Fruit fly (Drosophila melanogaster): ENCODE data around the gene mgl.

The mgl gene

DNA sequence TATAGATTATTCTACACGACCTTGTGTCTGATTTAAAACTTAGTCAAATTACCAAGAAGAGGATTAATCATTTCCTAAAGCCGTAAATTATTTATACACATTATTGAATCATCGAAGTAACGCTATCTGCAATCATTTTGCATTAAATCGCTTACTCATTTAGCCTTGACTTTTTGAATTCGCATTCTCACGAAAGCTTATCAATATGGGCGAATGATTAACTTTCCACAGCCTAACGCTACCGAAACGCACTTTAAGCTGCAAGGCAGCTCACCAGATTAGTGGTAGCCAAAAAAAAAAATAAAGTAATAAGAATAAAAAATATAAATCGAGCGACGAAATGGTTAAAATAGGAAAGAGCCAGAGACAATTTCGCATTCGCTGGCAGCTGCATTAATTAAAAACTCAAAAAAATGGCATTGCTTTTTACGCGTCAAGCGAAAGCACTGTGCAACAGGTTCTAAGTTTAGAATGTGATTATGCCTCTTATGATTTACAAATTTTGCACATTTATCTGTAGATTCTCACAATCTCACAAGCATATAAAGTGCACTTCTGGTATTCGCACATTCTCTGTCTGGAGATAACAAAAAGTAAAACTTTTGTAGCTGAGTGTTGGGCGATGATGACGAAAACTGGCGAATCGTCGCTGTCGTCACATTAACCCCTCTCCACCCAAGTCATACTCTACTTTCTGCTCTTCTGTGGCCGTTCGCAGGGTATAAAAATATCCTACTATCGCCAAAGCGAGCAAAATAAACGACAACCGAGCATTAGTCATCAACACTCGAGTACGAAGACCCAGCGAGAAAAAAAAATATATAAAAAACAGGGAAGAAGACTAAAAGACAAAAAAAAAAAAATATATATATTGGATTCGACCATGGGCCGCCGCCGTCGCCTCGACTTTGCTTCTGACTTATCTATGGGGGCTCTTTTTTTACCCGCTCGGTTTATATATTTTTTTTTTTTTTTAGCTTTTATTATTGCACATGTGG, 156.2 kb downstream of the mgl start:
- TF ChIP-seq vvl (GFP tag; IDR thresholded peaks at IDR 0.05), result peak; percentile 85
- TF ChIP-seq CG15601 (tag; optimal IDR thresholded peaks at IDR 0.05), result no peak
- TF ChIP-seq toy (GFP tag; IDR thresholded peaks at IDR 0.05), result peak; percentile 63; the same call in 1 of the 2 replicates
- no peak for TF ChIP-seq tll (GFP tag; optimal IDR thresholded peaks at IDR 0.05)
- TF ChIP-seq CG7928 (GFP tag; optimal IDR thresholded peaks at IDR 0.05), result peak; percentile 42
- TF ChIP-seq MESR4 (GFP tag; optimal IDR thresholded peaks at IDR 0.05), result no peak
- TF ChIP-seq org-1 (GFP tag; optimal IDR thresholded peaks at IDR 0.05), result peak; percentile 54
- no peak for TF ChIP-seq CG8290 (GFP tag; optimal IDR thresholded peaks at IDR 0.05)
- peak in 1 of 2 experiments; percentile 93 for TF ChIP-seq CG8290 (tag; optimal IDR thresholded peaks at IDR 0.05)
- TF ChIP-seq Dfd (GFP tag; optimal IDR thresholded peaks at IDR 0.05), result no peak
- TF ChIP-seq CG2116 (GFP tag; optimal IDR thresholded peaks at IDR 0.05), result no peak
- TF ChIP-seq Max (GFP tag; optimal IDR thresholded peaks at IDR 0.05), result peak; percentile 19
- TF ChIP-seq yki (optimal IDR thresholded peaks at IDR 0.05), result no peak
- TF ChIP-seq jigr1 (GFP tag; IDR thresholded peaks at IDR 0.05), result 0 out of 3 replicates have a peak, but pooled peaks have one; percentile 13
- TF ChIP-seq grn (GFP tag; optimal IDR thresholded peaks at IDR 0.05), result no peak
- peak; percentile 47; the same call in 1 of the 2 replicates for TF ChIP-seq cas (GFP tag; IDR thresholded peaks at IDR 0.05)
- TF ChIP-seq ftz-f1 (GFP tag; optimal IDR thresholded peaks at IDR 0.05), result no peak
- peak; percentile 60 for TF ChIP-seq Ptx1 (GFP tag; IDR thresholded peaks at IDR 0.05)
- no peak for TF ChIP-seq pfk (GFP tag; optimal IDR thresholded peaks at IDR 0.05)
- TF ChIP-seq CG6813 (GFP tag; optimal IDR thresholded peaks at IDR 0.05), result peak; percentile 53
- TF ChIP-seq lola (GFP tag; optimal IDR thresholded peaks at IDR 0.05), result no peak
- no peak for TF ChIP-seq sens-2 (GFP tag; IDR thresholded peaks at IDR 0.05)
- TF ChIP-seq CG2129 (GFP tag; IDR thresholded peaks at IDR 0.05; ENCODE audit: partially characterized antibody), result no peak
- TF ChIP-seq CG3281 (GFP tag; optimal IDR thresholded peaks at IDR 0.05), result peak; percentile 80
- TF ChIP-seq ab (GFP tag; optimal IDR thresholded peaks at IDR 0.05), result peak; percentile 18
- TF ChIP-seq CG34224 (GFP tag; IDR thresholded peaks at IDR 0.05; ENCODE audit: partially characterized antibody), result no peak
- no peak for TF ChIP-seq CG34376 (GFP tag; optimal IDR thresholded peaks at IDR 0.05)
- TF ChIP-seq cad (GFP tag; optimal IDR thresholded peaks at IDR 0.05), result no peak
- TF ChIP-seq CG10979 (tag; optimal IDR thresholded peaks at IDR 0.05), result no peak
- peak; percentile 11 for TF ChIP-seq Atf3 (GFP tag; optimal IDR thresholded peaks at IDR 0.05)
- TF ChIP-seq odd (GFP tag; optimal IDR thresholded peaks at IDR 0.05), result no peak
- no peak for TF ChIP-seq BEAF-32 (GFP tag; optimal IDR thresholded peaks at IDR 0.05)
- TF ChIP-seq CG12942 (GFP tag; optimal IDR thresholded peaks at IDR 0.05), result peak; percentile 44
- TF ChIP-seq Sox100B (GFP tag; optimal IDR thresholded peaks at IDR 0.05), result no peak
- TF ChIP-seq lbe (GFP tag; optimal IDR thresholded peaks at IDR 0.05), result peak; percentile 89
- TF ChIP-seq D19B (GFP tag; optimal IDR thresholded peaks at IDR 0.05), result peak; percentile 58
- no peak for TF ChIP-seq Six4 (GFP tag; optimal IDR thresholded peaks at IDR 0.05)
- TF ChIP-seq CG10431 (GFP tag; optimal IDR thresholded peaks at IDR 0.05), result no peak
- no peak for TF ChIP-seq sc (optimal IDR thresholded peaks at IDR 0.05)
- no peak for TF ChIP-seq sc (GFP tag; optimal IDR thresholded peaks at IDR 0.05)
- no peak for TF ChIP-seq gcm (GFP tag; optimal IDR thresholded peaks at IDR 0.05)
- TF ChIP-seq dmrt99B (tag; optimal IDR thresholded peaks at IDR 0.05), result peak; percentile 58
- no peak for TF ChIP-seq CG30020 (tag; optimal IDR thresholded peaks at IDR 0.05)
- no peak for TF ChIP-seq Hey (tag; optimal IDR thresholded peaks at IDR 0.05)
- TF ChIP-seq CG14014 (GFP tag; IDR thresholded peaks at IDR 0.05), result peak; percentile 90
- no peak for TF ChIP-seq Stat92E (GFP tag; optimal IDR thresholded peaks at IDR 0.05)
- TF ChIP-seq ro (GFP tag; IDR thresholded peaks at IDR 0.05), result no peak
- no peak for TF ChIP-seq CG16779 (GFP tag; IDR thresholded peaks at IDR 0.05)

Data from whole organism, embryonic.